Worm (Caenorhabditis elegans) whole organism, L1 larva: Measurements from ENCODE around the gene ocr-1.

Source experiments
- C04F5.9 ChIP-seq: sonication (generic microtip); optimal IDR thresholded peaks from 2 replicates; lab custom pipeline; 2016; ENCODE audit warnings: missing genetic modification characterization, missing compliant biosample characterization
- C16A3.4 ChIP-seq: fragments of 150-350 bp; optimal IDR thresholded peaks from 2 replicates; lab custom pipeline; 2014; ENCODE audit warnings: missing biosample characterization, missing genetic modification characterization
- C34B4.2 ChIP-seq: sonication (generic microtip); optimal IDR thresholded peaks from 2 replicates; lab custom pipeline; 2017; ENCODE audit warnings: mild to moderate bottlenecking, missing genetic modification characterization, missing compliant biosample characterization
- Y116A8C.19 ChIP-seq: sonication (generic microtip); optimal IDR thresholded peaks from 2 replicates; lab custom pipeline; 2016; ENCODE audit warnings: missing compliant biosample characterization, missing genetic modification characterization, borderline replicate concordance
- aha-1 ChIP-seq: fragments of 150-350 bp; optimal IDR thresholded peaks from 2 replicates; lab custom pipeline; 2014; ENCODE audit warnings: missing biosample characterization, missing genetic modification characterization
- aly-2 ChIP-seq: fragments of 150-350 bp; optimal IDR thresholded peaks from 2 replicates; lab custom pipeline; 2014; ENCODE audit warnings: missing biosample characterization, missing genetic modification characterization
- ama-1 ChIP-seq: fragments of 150-350 bp; optimal IDR thresholded peaks from 2 replicates; lab custom pipeline; 2014
- blmp-1 ChIP-seq: fragments of 150-350 bp; optimal IDR thresholded peaks from 2 replicates; lab custom pipeline; 2014; ENCODE audit warnings: missing biosample characterization, missing genetic modification characterization
- ceh-90 ChIP-seq: sonication (generic microtip); optimal IDR thresholded peaks from 2 replicates; lab custom pipeline; 2016; ENCODE audit warnings: missing genetic modification characterization, missing compliant biosample characterization
- ces-1 ChIP-seq: fragments of 150-350 bp; optimal IDR thresholded peaks from 2 replicates; lab custom pipeline; 2014; ENCODE audit warnings: missing biosample characterization, missing genetic modification reagents, missing genetic modification characterization
- dpl-1 ChIP-seq, 3 experiments: fragments of 150-350 bp in 2 of 3; sonication (generic microtip) in 1 of 3; optimal IDR thresholded peaks; 2 replicates each; lab custom pipeline; 2014 to 2017; ENCODE audit warnings: missing biosample characterization in 3 of 3, missing genetic modification characterization in 3 of 3, missing genetic modification reagents in 3 of 3
- efl-1 ChIP-seq, 4 experiments: fragments of 150-350 bp; optimal IDR thresholded peaks in 3 of 4; peaks in 1 of 4; 1 replicate in 1 of 4; 2 replicates in 3 of 4; lab custom pipeline; 2014; ENCODE audit warnings: missing biosample characterization in 2 of 4, missing genetic modification characterization in 2 of 4, missing genetic modification reagents in 2 of 4
- egl-27 ChIP-seq, 2 experiments: fragments of 150-350 bp in 1 of 2; sonication (generic microtip); optimal IDR thresholded peaks; 3 replicates each; lab custom pipeline; 2017 to 2018; ENCODE audit warnings: missing biosample characterization in 2 of 2, missing genetic modification characterization in 2 of 2, missing genetic modification reagents in 2 of 2
- elt-3 ChIP-seq, 6 experiments: fragments of 150-350 bp in 1 of 6; sonication (generic microtip); optimal IDR thresholded peaks; 2 replicates each; lab custom pipeline; 2017 to 2018; ENCODE audit warnings: missing biosample characterization in 6 of 6, missing genetic modification characterization in 6 of 6, inconsistent platforms in 1 of 6
- ets-5 ChIP-seq: fragments of 200-800 bp; sonication (Bioruptor generic); IDR thresholded peaks from 2 replicates; pipeline ENCODE4 v1.3.6; 2022; ENCODE audit warnings: missing genetic modification characterization, missing compliant biosample characterization
- fkh-10 ChIP-seq: sonication (generic microtip); optimal IDR thresholded peaks from 2 replicates; lab custom pipeline; 2017; ENCODE audit warnings: missing biosample characterization, missing genetic modification reagents, missing genetic modification characterization
- fkh-4 ChIP-seq: sonication (generic microtip); optimal IDR thresholded peaks from 2 replicates; lab custom pipeline; 2016; ENCODE audit warnings: missing compliant biosample characterization, missing genetic modification characterization, borderline replicate concordance
- grh-1 ChIP-seq: fragments of 200-800 bp; sonication (Bioruptor generic); IDR thresholded peaks from 2 replicates; pipeline ENCODE4 v1.3.6; 2022; ENCODE audit warnings: missing genetic modification reagents, missing genetic modification characterization, missing compliant biosample characterization
- irx-1 ChIP-seq: sonication (generic microtip); optimal IDR thresholded peaks from 2 replicates; lab custom pipeline; 2016; ENCODE audit warnings: missing genetic modification characterization, missing compliant biosample characterization
- isw-1 ChIP-seq: fragments of 200-800 bp; sonication (Bioruptor generic); IDR thresholded peaks from 2 replicates; pipeline ENCODE4 v1.3.6; 2022; ENCODE audit warnings: missing genetic modification characterization, missing compliant biosample characterization
- lin-14 ChIP-seq: fragments of 200-800 bp; sonication (Bioruptor generic); optimal IDR thresholded peaks from 2 replicates; lab custom pipeline; 2018; ENCODE audit warnings: mild to moderate bottlenecking, missing genetic modification characterization, moderate library complexity, missing compliant biosample characterization
- lin-35 ChIP-seq, 2 experiments: fragments of 150-350 bp; optimal IDR thresholded peaks; 2 replicates each; lab custom pipeline; 2014; ENCODE audit warnings: missing biosample characterization in 2 of 2, missing genetic modification characterization in 2 of 2, missing genetic modification reagents in 2 of 2
- lin-39 ChIP-seq: fragments of 150-350 bp; optimal IDR thresholded peaks from 2 replicates; lab custom pipeline; 2014; ENCODE audit warnings: missing biosample characterization, missing genetic modification reagents, missing genetic modification characterization
- lsy-2 ChIP-seq, 2 experiments: fragments of 150-350 bp; optimal IDR thresholded peaks; 2 replicates each; lab custom pipeline; 2014; ENCODE audit warnings: missing biosample characterization in 2 of 2, missing genetic modification characterization in 2 of 2
- mab-9 ChIP-seq: fragments of 200-800 bp; sonication (Bioruptor generic); IDR thresholded peaks from 2 replicates; pipeline ENCODE4 v1.3.6; 2022; ENCODE audit warnings: missing genetic modification reagents, missing genetic modification characterization, missing compliant biosample characterization
- mdl-1 ChIP-seq, 2 experiments: fragments of 150-350 bp; optimal IDR thresholded peaks; 2 replicates each; lab custom pipeline; 2014 to 2017; ENCODE audit warnings: missing biosample characterization in 2 of 2, missing genetic modification characterization in 2 of 2, inconsistent platforms in 1 of 2
- mef-2 ChIP-seq: fragments of 150-350 bp; optimal IDR thresholded peaks from 2 replicates; lab custom pipeline; 2014; ENCODE audit warnings: missing biosample characterization, missing genetic modification characterization
- mep-1 ChIP-seq: fragments of 150-350 bp; optimal IDR thresholded peaks from 2 replicates; lab custom pipeline; 2014; ENCODE audit warnings: missing biosample characterization, missing genetic modification characterization
- nhr-12 ChIP-seq: sonication (generic microtip); optimal IDR thresholded peaks from 2 replicates; lab custom pipeline; 2017; ENCODE audit warnings: missing biosample characterization, missing genetic modification characterization
- nhr-20 ChIP-seq: sonication (generic microtip); optimal IDR thresholded peaks from 2 replicates; lab custom pipeline; 2016; ENCODE audit warnings: mild to moderate bottlenecking, missing genetic modification characterization, missing compliant biosample characterization
- nhr-28 ChIP-seq: fragments of 150-350 bp; optimal IDR thresholded peaks from 2 replicates; lab custom pipeline; 2014; ENCODE audit warnings: missing biosample characterization, missing genetic modification characterization
- nhr-47 ChIP-seq: sonication (generic microtip); optimal IDR thresholded peaks from 2 replicates; lab custom pipeline; 2016; ENCODE audit warnings: mild to moderate bottlenecking, missing genetic modification characterization, moderate library complexity, missing compliant biosample characterization
- nhr-84 ChIP-seq: sonication (generic microtip); optimal IDR thresholded peaks from 2 replicates; lab custom pipeline; 2017; ENCODE audit warnings: missing biosample characterization, missing genetic modification characterization
- pag-3 ChIP-seq: sonication (generic microtip); optimal IDR thresholded peaks from 2 replicates; lab custom pipeline; 2017; ENCODE audit warnings: missing genetic modification characterization, mild to moderate bottlenecking, missing compliant biosample characterization, antibody characterized with exemption, borderline replicate concordance; ENCODE audit not compliant: insufficient read depth
- pax-3 ChIP-seq: fragments of 200-800 bp; sonication (Bioruptor generic); optimal IDR thresholded peaks from 2 replicates; lab custom pipeline; 2018; ENCODE audit warnings: mild to moderate bottlenecking, missing genetic modification characterization, moderate library complexity, missing compliant biosample characterization
- rnt-1 ChIP-seq: sonication (generic microtip); optimal IDR thresholded peaks from 2 replicates; lab custom pipeline; 2016; ENCODE audit warnings: mild to moderate bottlenecking, missing genetic modification characterization, moderate library complexity, missing compliant biosample characterization
- skn-1 ChIP-seq: fragments of 150-350 bp; optimal IDR thresholded peaks from 2 replicates; lab custom pipeline; 2014; ENCODE audit warnings: missing biosample characterization, missing genetic modification characterization
- snpc-4 ChIP-seq: fragments of 150-350 bp; optimal IDR thresholded peaks from 2 replicates; lab custom pipeline; 2014; ENCODE audit warnings: missing biosample characterization, missing genetic modification characterization
- sup-37 ChIP-seq: fragments of 200-800 bp; sonication (Bioruptor generic); optimal IDR thresholded peaks from 2 replicates; lab custom pipeline; 2018; ENCODE audit warnings: mild to moderate bottlenecking, missing genetic modification characterization, missing compliant biosample characterization
- tbx-2 ChIP-seq: sonication (generic microtip); optimal IDR thresholded peaks from 2 replicates; lab custom pipeline; 2016; ENCODE audit warnings: missing genetic modification characterization, missing compliant biosample characterization
- tlp-1 ChIP-seq: fragments of 150-350 bp; optimal IDR thresholded peaks from 2 replicates; lab custom pipeline; 2014; ENCODE audit warnings: missing biosample characterization, missing genetic modification characterization
- unc-98 ChIP-seq: fragments of 200-800 bp; sonication (Bioruptor generic); IDR thresholded peaks from 2 replicates; pipeline ENCODE4 v1.3.6; 2022; ENCODE audit warnings: missing genetic modification characterization, missing compliant biosample characterization
- xbp-1 ChIP-seq: sonication (generic microtip); optimal IDR thresholded peaks from 2 replicates; lab custom pipeline; 2016; ENCODE audit warnings: missing genetic modification characterization, missing compliant biosample characterization
- zag-1 ChIP-seq: fragments of 150-350 bp; optimal IDR thresholded peaks from 2 replicates; lab custom pipeline; 2014; ENCODE audit warnings: missing biosample characterization, missing genetic modification characterization
- zip-4 ChIP-seq: fragments of 200-800 bp; sonication (Bioruptor generic); optimal IDR thresholded peaks from 2 replicates; lab custom pipeline; 2018; ENCODE audit warnings: mild to moderate bottlenecking, missing genetic modification characterization, moderate library complexity, missing compliant biosample characterization
- ztf-11 ChIP-seq, 2 experiments: sonication (generic microtip); optimal IDR thresholded peaks; 2 replicates each; lab custom pipeline; 2016 to 2017; ENCODE audit warnings: missing genetic modification characterization in 2 of 2, missing biosample characterization in 1 of 2, missing compliant biosample characterization in 1 of 2
- ztf-4 ChIP-seq: fragments of 150-350 bp; optimal IDR thresholded peaks from 2 replicates; lab custom pipeline; 2014; ENCODE audit warnings: missing biosample characterization, missing genetic modification characterization

The ocr-1 gene

ce11 chrV:10720876-10721275, 43.3 kb upstream of the ocr-1 start:
- TF ChIP-seq unc-98 (no peak), xbp-1 (tag; lab: Kevin White, UChicago) (no peak), lin-39 (tag; lab: Kevin White, UChicago) (no peak), aha-1 (tag; lab: Kevin White, UChicago) (no peak), irx-1 (tag; lab: Kevin White, UChicago) (no peak), elt-3 (tag; optimal IDR thresholded peaks at IDR 0.05; lab: Kevin White, UChicago) (no peak), C34B4.2 (tag; lab: Kevin White, UChicago) (no peak), grh-1 (no peak), efl-1 (optimal IDR thresholded peaks at IDR 0.05; lab: Kevin White, UChicago) (no peak), efl-1 (GFP tag; optimal IDR thresholded peaks at IDR 0.05 in 1 of 2; lab: Kevin White, UChicago) (peak in 1 of 2 experiments; percentile 49), nhr-84 (no peak), ztf-4 (no peak), rnt-1 (tag; lab: Kevin White, UChicago) (no peak), sup-37 (GFP tag; lab: Kevin White, UChicago) (no peak), zip-4 (no peak), ceh-90 (no peak), blmp-1 (tag; lab: Kevin White, UChicago) (no peak), mab-9 (GFP tag; lab: Robert Waterston, UW) (no peak), mdl-1 (tag; optimal IDR thresholded peaks at IDR 0.05; lab: Kevin White, UChicago) (peak in 1 of 2 experiments; percentile 40), ets-5 (GFP tag; lab: Robert Waterston, UW) (no peak), lin-35 (GFP tag; optimal IDR thresholded peaks at IDR 0.05; lab: Kevin White, UChicago) (peak in 1 of 2 experiments; percentile 56), aly-2 (tag; lab: Kevin White, UChicago) (no peak), mep-1 (no peak), skn-1 (no peak), isw-1 (GFP tag; lab: Robert Waterston, UW) (no peak), nhr-20 (tag; lab: Kevin White, UChicago) (peak; percentile 5), ces-1 (no peak), ama-1 (lab: Kevin White, UChicago) (no peak), C04F5.9 (tag; lab: Kevin White, UChicago) (no peak), snpc-4 (no peak)

DNA sequence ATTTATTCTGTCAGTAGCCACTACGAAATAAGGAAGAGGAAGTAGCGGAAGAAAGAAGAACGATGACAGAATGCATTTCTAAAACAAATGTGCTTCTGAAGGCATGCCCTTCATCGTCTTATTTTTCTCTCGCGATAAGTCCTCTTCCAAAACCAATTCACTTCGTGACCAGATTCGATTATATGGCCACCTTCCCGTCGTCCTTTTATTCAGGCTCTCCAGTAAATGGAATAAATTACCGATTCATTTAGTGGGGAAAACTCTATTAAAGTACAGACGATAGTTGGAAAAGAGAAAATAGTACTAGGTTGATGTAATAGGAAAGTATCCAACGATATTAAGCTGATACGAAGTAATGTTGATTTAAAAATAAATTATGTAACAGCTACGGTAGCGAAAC, 42.9 kb upstream of the ocr-1 start:
- TF ChIP-seq fkh-10 (GFP tag; lab: Kevin White, UChicago) = no peak
- no peak for TF ChIP-seq dpl-1 (GFP tag; optimal IDR thresholded peaks at IDR 0.05; lab: Kevin White, UChicago)
- TF ChIP-seq tlp-1 (tag; lab: Kevin White, UChicago) = no peak
- TF ChIP-seq egl-27 (tag; optimal IDR thresholded peaks at IDR 0.05; lab: Kevin White, UChicago) = no peak
- TF ChIP-seq pag-3 (tag; lab: Kevin White, UChicago) = no peak
- no peak for TF ChIP-seq pax-3 (tag; lab: Kevin White, UChicago)
- TF ChIP-seq nhr-84 = no peak
- TF ChIP-seq lin-14 (GFP tag; lab: Kevin White, UChicago) = peak; percentile 63
- TF ChIP-seq Y116A8C.19 = no peak
- no peak for TF ChIP-seq C16A3.4
- TF ChIP-seq lin-35 (GFP tag; optimal IDR thresholded peaks at IDR 0.05; lab: Kevin White, UChicago) = no peak
- TF ChIP-seq sup-37 (GFP tag; lab: Kevin White, UChicago) = no peak
- no peak for TF ChIP-seq mef-2 (tag; lab: Kevin White, UChicago)
- TF ChIP-seq lsy-2 (tag; optimal IDR thresholded peaks at IDR 0.05; lab: Kevin White, UChicago) = peak in 1 of 2 experiments; percentile 1
- TF ChIP-seq ztf-11 (tag; optimal IDR thresholded peaks at IDR 0.05; lab: Kevin White, UChicago) = no peak
- no peak for TF ChIP-seq nhr-12 (tag; lab: Kevin White, UChicago)
- TF ChIP-seq zag-1 = no peak
- TF ChIP-seq nhr-28 (tag; lab: Kevin White, UChicago) = no peak
- TF ChIP-seq nhr-47 (tag; lab: Kevin White, UChicago) = no peak
- no peak for TF ChIP-seq fkh-4 (tag; lab: Kevin White, UChicago)
- TF ChIP-seq xbp-1 (tag; lab: Kevin White, UChicago) = no peak
- TF ChIP-seq blmp-1 (tag; lab: Kevin White, UChicago) = no peak
- TF ChIP-seq tbx-2 (tag; lab: Kevin White, UChicago) = peak; percentile 33
- no peak for TF ChIP-seq grh-1
- no peak for TF ChIP-seq zip-4
- TF ChIP-seq snpc-4 = no peak
